Fruit fly (Drosophila melanogaster) whole organism, embryonic: Measurements from ENCODE around the gene Rbf2.
A peak's percentile ranks its signal among the peaks of the same experiment; 100 is the strongest.

Experiments
- B-H1 ChIP-seq: fragments of 200-800 bp; sonication (Bioruptor generic); IDR thresholded peaks from 3 replicates; pipeline ENCODE4 v1.3.6; 2022; ENCODE audit warnings: missing biosample characterization, missing genetic modification characterization
- CG11085 ChIP-seq: fragments of 200-800 bp; sonication (Bioruptor generic); IDR thresholded peaks from 2 replicates; pipeline ENCODE4 v1.3.6; 2022; ENCODE audit warnings: missing biosample characterization, missing genetic modification characterization
- CG11456 ChIP-seq: fragments of 200-800 bp; sonication (Bioruptor generic); IDR thresholded peaks from 3 replicates; pipeline ENCODE4 v1.3.6; 2022; ENCODE audit warnings: missing biosample characterization, missing genetic modification characterization
- CG12071 ChIP-seq: fragments of 200-800 bp; sonication (Bioruptor generic); optimal IDR thresholded peaks from 3 replicates; lab custom pipeline; 2018; ENCODE audit warnings: missing biosample characterization, mild to moderate bottlenecking, missing genetic modification characterization
- CG12299 ChIP-seq: fragments of 200-800 bp; sonication (Bioruptor generic); optimal IDR thresholded peaks from 2 replicates; lab custom pipeline; 2018; ENCODE audit warnings: missing biosample characterization, mild to moderate bottlenecking, missing genetic modification characterization
- CG13775 ChIP-seq: fragments of 200-800 bp; sonication (Bioruptor generic); optimal IDR thresholded peaks from 3 replicates; lab custom pipeline; 2017; ENCODE audit warnings: missing biosample characterization, mild to moderate bottlenecking, missing genetic modification characterization
- CG13894 ChIP-seq: fragments of 200-800 bp; sonication (Bioruptor generic); optimal IDR thresholded peaks from 3 replicates; lab custom pipeline; 2018; ENCODE audit warnings: missing biosample characterization, mild to moderate bottlenecking, missing genetic modification characterization, moderate library complexity
- CG18599 ChIP-seq: fragments of 200-800 bp; sonication (Bioruptor generic); optimal IDR thresholded peaks from 3 replicates; lab custom pipeline; 2017; ENCODE audit warnings: missing biosample characterization, missing genetic modification characterization, mild to moderate bottlenecking, moderate library complexity, missing genetic modification reagents
- CG2120 ChIP-seq: fragments of 200-800 bp; sonication (Bioruptor generic); optimal IDR thresholded peaks from 3 replicates; lab custom pipeline; 2016; ENCODE audit warnings: missing biosample characterization, missing genetic modification characterization
- CG2678 ChIP-seq: fragments of 200-800 bp; sonication (Bioruptor generic); optimal IDR thresholded peaks from 3 replicates; lab custom pipeline; 2019; ENCODE audit warnings: missing biosample characterization, mild to moderate bottlenecking, missing genetic modification characterization, moderate library complexity
- CG32532 ChIP-seq: fragments of 200-800 bp; sonication (Bioruptor generic); IDR thresholded peaks from 2 replicates; pipeline ENCODE4 v1.3.6; 2022; ENCODE audit warnings: missing biosample characterization, missing genetic modification characterization
- CG34422 ChIP-seq: fragments of 200-800 bp; sonication (Bioruptor generic); IDR thresholded peaks from 3 replicates; pipeline ENCODE4 v1.3.6; 2022; ENCODE audit warnings: missing biosample characterization, missing genetic modification characterization
- CG4404 ChIP-seq: fragments of 200-800 bp; sonication (Bioruptor generic); IDR thresholded peaks from 2 replicates; pipeline ENCODE4 v1.3.6; 2022; ENCODE audit warnings: missing biosample characterization, missing genetic modification characterization
- CG4820 ChIP-seq: fragments of 200-800 bp; sonication (Bioruptor generic); optimal IDR thresholded peaks from 3 replicates; lab custom pipeline; 2016; ENCODE audit warnings: missing biosample characterization, missing genetic modification characterization
- CG6765 ChIP-seq: fragments of 200-800 bp; sonication (Bioruptor generic); optimal IDR thresholded peaks from 3 replicates; lab custom pipeline; 2017; ENCODE audit warnings: missing biosample characterization, mild to moderate bottlenecking, missing genetic modification characterization
- CG8359 ChIP-seq: fragments of 200-800 bp; sonication (Bioruptor generic); optimal IDR thresholded peaks from 2 replicates; lab custom pipeline; 2017; ENCODE audit warnings: missing biosample characterization, mild to moderate bottlenecking, missing genetic modification characterization, borderline replicate concordance
- CG9932 ChIP-seq: fragments of 200-800 bp; sonication (Bioruptor generic); IDR thresholded peaks from 2 replicates; pipeline ENCODE4 v1.3.6; 2022; ENCODE audit warnings: missing biosample characterization, missing genetic modification characterization
- Dbx ChIP-seq: fragments of 200-800 bp; sonication (Bioruptor generic); IDR thresholded peaks from 3 replicates; pipeline ENCODE4 v1.3.6; 2022; ENCODE audit warnings: missing biosample characterization, missing genetic modification characterization
- Deaf1 ChIP-seq: fragments of 200-800 bp; optimal IDR thresholded peaks from 3 replicates; lab custom pipeline; 2019; ENCODE audit warnings: missing biosample characterization, mild to moderate bottlenecking, missing genetic modification characterization, moderate library complexity
- Dip3 ChIP-seq: fragments of 200-800 bp; sonication (Bioruptor generic); optimal IDR thresholded peaks from 3 replicates; lab custom pipeline; 2016; ENCODE audit warnings: missing biosample characterization, missing genetic modification characterization
- Hr51 ChIP-seq, 2 experiments: fragments of 200-800 bp; sonication (Bioruptor generic); optimal IDR thresholded peaks; 2 replicates in 1 of 2; 3 replicates in 1 of 2; lab custom pipeline; 2016 to 2018; ENCODE audit warnings: missing biosample characterization in 2 of 2, missing genetic modification characterization in 2 of 2, mild to moderate bottlenecking in 1 of 2, moderate library complexity in 1 of 2
- MBD-R2 ChIP-seq: fragments of 200-800 bp; sonication (Bioruptor generic); IDR thresholded peaks from 2 replicates; pipeline ENCODE4 v1.3.6; 2022; ENCODE audit warnings: missing biosample characterization, missing genetic modification characterization
- MESR4 ChIP-seq: fragments of 200-800 bp; sonication (Bioruptor generic); optimal IDR thresholded peaks from 2 replicates; lab custom pipeline; 2018; ENCODE audit warnings: missing biosample characterization, mild to moderate bottlenecking, missing genetic modification characterization, moderate library complexity
- Med ChIP-seq: fragments of 200-800 bp; sonication (Bioruptor generic); peaks from one replicate; lab custom pipeline; 2016; ENCODE audit warnings: missing biosample characterization, missing genetic modification characterization, mild to moderate bottlenecking, inconsistent platforms, moderate library complexity
- Mes4 ChIP-seq: fragments of 200-800 bp; sonication (Bioruptor generic); optimal IDR thresholded peaks from 2 replicates; lab custom pipeline; 2016; ENCODE audit warnings: missing biosample characterization, missing genetic modification characterization
- Ptx1 ChIP-seq: fragments of 200-800 bp; sonication (Bioruptor generic); IDR thresholded peaks from 2 replicates; pipeline ENCODE4 v1.3.6; 2022; ENCODE audit warnings: missing biosample characterization, missing genetic modification characterization
- Rfx ChIP-seq: fragments of 200-800 bp; sonication (Bioruptor generic); IDR thresholded peaks from 2 replicates; pipeline ENCODE4 v1.3.6; 2022; ENCODE audit warnings: missing biosample characterization, missing genetic modification characterization
- Trl ChIP-seq, 3 experiments: fragments of >200 bp in 2 of 3; fragments of 200-800 bp in 1 of 3; sonication (Bioruptor generic) in 1 of 3; optimal IDR thresholded peaks; 2 replicates in 1 of 3; 3 replicates in 2 of 3; lab custom pipeline; 2016 to 2017; ENCODE audit warnings: missing biosample characterization in 1 of 3, missing genetic modification characterization in 1 of 3
- abd-A ChIP-seq: fragments of 200-800 bp; sonication (Bioruptor generic); optimal IDR thresholded peaks from 3 replicates; lab custom pipeline; 2019; ENCODE audit warnings: missing biosample characterization, mild to moderate bottlenecking, missing genetic modification characterization, moderate library complexity
- hkb ChIP-seq, 2 experiments: fragments of 200-800 bp in 1 of 2; fragments of >200 bp in 1 of 2; sonication (Bioruptor generic) in 1 of 2; IDR thresholded peaks in 1 of 2; optimal IDR thresholded peaks in 1 of 2; 2 replicates each; pipeline versions ENCODE4 v1.3.6 to Lab custom; 2017 to 2022; ENCODE audit warnings: missing biosample characterization in 1 of 2, missing genetic modification characterization in 1 of 2
- mam ChIP-seq: fragments of 200-800 bp; sonication (Bioruptor generic); optimal IDR thresholded peaks from 3 replicates; lab custom pipeline; 2016; ENCODE audit warnings: missing biosample characterization, missing genetic modification characterization
- onecut ChIP-seq: fragments of 200-800 bp; sonication (Bioruptor generic); IDR thresholded peaks from 2 replicates; pipeline ENCODE4 v1.3.6; 2022; ENCODE audit warnings: missing biosample characterization, missing genetic modification characterization
- ranshi ChIP-seq: fragments of 200-800 bp; sonication (Bioruptor generic); IDR thresholded peaks from 2 replicates; pipeline ENCODE4 v1.3.6; 2022; ENCODE audit warnings: missing biosample characterization, missing genetic modification characterization
- run ChIP-seq: fragments of 200-800 bp; sonication (Bioruptor generic); optimal IDR thresholded peaks from 3 replicates; lab custom pipeline; 2018; ENCODE audit warnings: missing biosample characterization, mild to moderate bottlenecking, missing genetic modification characterization
- scrt ChIP-seq: fragments of 200-800 bp; sonication (Bioruptor generic); optimal IDR thresholded peaks from 2 replicates; lab custom pipeline; 2018; ENCODE audit warnings: missing biosample characterization, mild to moderate bottlenecking, missing genetic modification characterization, moderate library complexity
- slbo ChIP-seq: fragments of 200-800 bp; sonication (Bioruptor generic); IDR thresholded peaks from 2 replicates; pipeline ENCODE4 v1.3.6; 2022; ENCODE audit warnings: missing biosample characterization, missing genetic modification characterization
- sqz ChIP-seq: fragments of 200-800 bp; sonication (Bioruptor generic); optimal IDR thresholded peaks from 3 replicates; lab custom pipeline; 2018; ENCODE audit warnings: missing biosample characterization, mild to moderate bottlenecking, missing genetic modification characterization
- trem ChIP-seq: fragments of 200-800 bp; optimal IDR thresholded peaks from 3 replicates; lab custom pipeline; 2019; ENCODE audit warnings: missing biosample characterization, mild to moderate bottlenecking, missing genetic modification characterization, moderate library complexity
- z ChIP-seq: fragments of 200-800 bp; sonication (Bioruptor generic); IDR thresholded peaks from 3 replicates; pipeline ENCODE4 v1.3.6; 2022; ENCODE audit warnings: missing biosample characterization, missing genetic modification characterization

The Rbf2 gene

DNA sequence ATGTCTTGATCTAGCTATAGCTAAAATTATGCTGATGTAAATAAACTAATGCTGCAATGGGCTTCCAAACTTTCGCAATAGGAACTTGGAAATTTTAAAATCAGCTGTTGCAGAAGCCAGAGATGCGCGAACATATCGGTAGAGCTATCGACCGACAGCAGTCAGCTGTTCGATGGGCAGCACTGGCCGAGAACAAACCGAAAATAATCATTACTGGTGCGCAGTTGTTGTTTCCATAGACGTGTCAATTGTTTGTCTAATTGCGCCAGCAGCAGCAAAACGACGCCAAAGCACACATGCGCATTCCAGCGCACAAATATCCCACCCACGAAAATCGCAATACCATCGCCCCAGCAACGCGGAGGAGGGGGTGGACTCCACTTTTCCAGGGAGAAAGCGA, 30.3 kb upstream of the Rbf2 start, which contains the start of gene Sap47 (continued):
- peak; percentile 20 for TF ChIP-seq trem (tag; lab: Kevin White, UChicago)
- TF ChIP-seq CG34422 (GFP tag; lab: Robert Waterston, UW): peak; percentile 66; the same call in 1 of the 3 replicates
- no peak for TF ChIP-seq CG13775 (GFP tag; lab: Kevin White, UChicago)
- TF ChIP-seq, all 482 proteins: peak for 111

DNA sequence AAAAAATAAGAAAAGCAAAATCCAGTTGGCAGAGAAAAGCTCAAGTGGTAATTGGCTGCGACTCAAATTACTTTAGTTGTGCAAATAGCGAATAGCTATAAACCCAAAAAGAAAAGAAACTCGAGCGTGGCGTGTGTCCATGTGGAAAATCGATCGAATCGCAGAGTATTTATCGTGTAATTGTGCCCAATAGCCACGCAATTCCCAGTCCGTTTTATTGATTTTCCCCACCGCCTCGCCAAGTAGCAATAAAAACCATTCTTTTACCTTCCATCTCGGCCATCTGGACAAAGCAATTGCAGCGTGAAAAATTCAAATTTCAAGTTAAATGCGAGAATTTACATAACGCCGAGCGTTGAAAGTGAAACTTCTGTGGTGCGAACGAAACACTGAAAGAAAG, 29.7 kb upstream of the Rbf2 start:
- TF ChIP-seq Mes4 (no peak), onecut (GFP tag; lab: Robert Waterston, UW) (peak; percentile 90), CG6765 (no peak), MESR4 (GFP tag; lab: Kevin White, UChicago) (no peak), B-H1 (no peak)

DNA sequence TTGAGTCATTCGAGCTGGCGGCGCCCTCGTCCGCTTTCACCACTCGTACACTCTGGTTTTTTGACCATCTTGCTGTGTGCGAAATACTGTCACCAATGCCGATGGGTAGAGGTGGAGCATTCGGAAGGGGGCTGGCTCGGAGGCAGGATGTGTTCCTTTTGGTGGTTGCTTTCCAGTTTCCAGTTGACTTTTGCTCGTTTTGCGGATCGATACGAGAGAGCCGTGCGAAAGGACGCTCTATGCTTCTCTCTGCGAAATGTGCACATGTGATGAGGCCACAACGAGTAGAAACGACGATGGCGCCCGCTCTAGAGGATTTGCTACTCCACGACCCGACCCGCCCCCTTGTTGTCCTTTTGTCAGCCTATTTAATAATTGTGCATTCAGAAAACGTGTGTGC, 27.5 kb upstream of the Rbf2 start:
- TF ChIP-seq Dip3 (GFP tag; lab: Kevin White, UChicago): no peak
- TF ChIP-seq Hr51 (GFP tag; optimal IDR thresholded peaks at IDR 0.05; lab: Kevin White, UChicago): peak in 1 of 2 experiments; percentile 14
- TF ChIP-seq run (tag; lab: Kevin White, UChicago): no peak
- TF ChIP-seq CG4820 (GFP tag; lab: Kevin White, UChicago): no peak
- peak; percentile 65 for TF ChIP-seq Deaf1
- peak; percentile 96 for TF ChIP-seq onecut (GFP tag; lab: Robert Waterston, UW)
- TF ChIP-seq Med (GFP tag; lab: Kevin White, UChicago): peak; percentile 63
- no peak for TF ChIP-seq CG12299 (tag; lab: Kevin White, UChicago)
- peak; percentile 4 to 26 for TF ChIP-seq Trl (optimal IDR thresholded peaks at IDR 0.05; lab: Kevin White, UChicago)
- TF ChIP-seq Trl (GFP tag; optimal IDR thresholded peaks at IDR 0.05; lab: Kevin White, UChicago): no peak
- TF ChIP-seq abd-A: peak; percentile 46

DNA sequence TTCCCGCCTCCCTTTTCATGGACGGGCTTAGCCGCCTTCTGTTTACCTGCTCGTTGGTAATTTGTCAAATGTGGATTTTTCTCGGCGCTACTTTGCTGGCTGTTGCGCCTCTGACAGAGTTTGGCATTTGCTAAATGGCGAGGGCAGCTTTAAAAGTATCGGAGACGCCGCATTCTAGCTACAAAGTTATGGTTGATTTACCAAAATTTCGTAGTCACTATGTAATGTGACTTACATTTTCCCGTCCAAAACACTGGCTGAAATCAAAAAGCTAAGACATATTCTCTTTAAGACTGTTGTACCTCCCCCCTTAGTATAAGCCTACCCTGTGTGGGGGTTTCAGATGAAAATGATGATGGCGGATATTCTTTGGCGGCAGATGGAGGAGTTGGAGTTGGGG, 17.6 kb upstream of the Rbf2 start:
- TF ChIP-seq Dbx (GFP tag; lab: Robert Waterston, UW): peak; percentile 57; the same call in 1 of the 3 replicates
- no peak for TF ChIP-seq sqz (GFP tag; lab: Kevin White, UChicago)
- TF ChIP-seq hkb (optimal IDR thresholded peaks at IDR 0.05; lab: Kevin White, UChicago): peak; percentile 62
- no peak for TF ChIP-seq hkb (GFP tag; IDR thresholded peaks at IDR 0.05; lab: Robert Waterston, UW)
- 0 out of 2 replicates have a peak, but pooled peaks have one; percentile 27 for TF ChIP-seq ranshi
- TF ChIP-seq CG13894: peak; percentile 8
- TF ChIP-seq CG2678: no peak
- 0 out of 2 replicates have a peak, but pooled peaks have one; percentile 26 for TF ChIP-seq CG4404 (GFP tag; lab: Robert Waterston, UW)
- peak; percentile 1 for TF ChIP-seq mam (GFP tag; lab: Kevin White, UChicago)
- TF ChIP-seq CG12071 (GFP tag; lab: Kevin White, UChicago): no peak
- peak; percentile 44; the same call in 1 of the 2 replicates for TF ChIP-seq CG9932
- no peak for TF ChIP-seq z (GFP tag; lab: Robert Waterston, UW)
- peak; percentile 35 for TF ChIP-seq CG18599 (GFP tag; lab: Kevin White, UChicago)
- TF ChIP-seq CG32532 (GFP tag; lab: Robert Waterston, UW): peak; percentile 18; the same call in 1 of the 2 replicates
- TF ChIP-seq scrt (GFP tag; lab: Kevin White, UChicago): peak; percentile 47
- TF ChIP-seq slbo (GFP tag; lab: Robert Waterston, UW): 0 out of 2 replicates have a peak, but pooled peaks have one; percentile 36
- 0 out of 3 replicates have a peak, but pooled peaks have one; percentile 57 for TF ChIP-seq CG11456 (GFP tag; lab: Robert Waterston, UW)
- TF ChIP-seq CG11085 (GFP tag; lab: Robert Waterston, UW): 0 out of 2 replicates have a peak, but pooled peaks have one; percentile 13
- TF ChIP-seq MBD-R2 (GFP tag; lab: Robert Waterston, UW): peak; percentile 27; the same call in 1 of the 2 replicates
- peak; percentile 41 for TF ChIP-seq CG2120 (GFP tag; lab: Kevin White, UChicago)
- TF ChIP-seq Rfx (GFP tag; lab: Robert Waterston, UW): peak; percentile 48; the same call in 1 of the 2 replicates
- TF ChIP-seq Ptx1 (GFP tag; lab: Robert Waterston, UW): peak; percentile 44
- TF ChIP-seq CG8359 (GFP tag; lab: Kevin White, UChicago): no peak
